Fruit fly (Drosophila melanogaster) Kc167 (cell line): ENCODE results near the gene trbl.

Experiments used
- Myc ChIP-seq: fragments of >200 bp; optimal IDR thresholded peaks from 2 replicates; lab custom pipeline; 2017; ENCODE audit warnings: missing external identifiers
- Sin3A ChIP-seq: fragments of >200 bp; optimal IDR thresholded peaks from 2 replicates; lab custom pipeline; 2018; ENCODE audit warnings: missing external identifiers
- h ChIP-seq: fragments of >200 bp; optimal IDR thresholded peaks from 3 replicates; lab custom pipeline; 2018; ENCODE audit warnings: missing external identifiers
- insv ChIP-seq: fragments of >200 bp; optimal IDR thresholded peaks from 3 replicates; lab custom pipeline; 2018; ENCODE audit warnings: missing external identifiers
- psq ChIP-seq: fragments of >200 bp; optimal IDR thresholded peaks from 2 replicates; lab custom pipeline; 2017; ENCODE audit warnings: missing external identifiers
- ttk ChIP-seq: sonication (Bioruptor generic); optimal IDR thresholded peaks from 2 replicates; lab custom pipeline; 2017; ENCODE audit warnings: missing external identifiers

- TF ChIP-seq h (lab: Kevin White, UChicago) (no peak), Sin3A (lab: Kevin White, UChicago) (no peak), psq (lab: Kevin White, UChicago) (no peak), Myc (lab: Kevin White, UChicago) (no peak), ttk (no peak), insv (lab: Kevin White, UChicago) (no peak)
Measured at dm6 chr3L:20410345-20410744, 8.9 kb upstream of the trbl start, which contains the start of gene CG13248.
